Worm (Caenorhabditis elegans): ENCODE data around the gene mex-5.

DNA sequence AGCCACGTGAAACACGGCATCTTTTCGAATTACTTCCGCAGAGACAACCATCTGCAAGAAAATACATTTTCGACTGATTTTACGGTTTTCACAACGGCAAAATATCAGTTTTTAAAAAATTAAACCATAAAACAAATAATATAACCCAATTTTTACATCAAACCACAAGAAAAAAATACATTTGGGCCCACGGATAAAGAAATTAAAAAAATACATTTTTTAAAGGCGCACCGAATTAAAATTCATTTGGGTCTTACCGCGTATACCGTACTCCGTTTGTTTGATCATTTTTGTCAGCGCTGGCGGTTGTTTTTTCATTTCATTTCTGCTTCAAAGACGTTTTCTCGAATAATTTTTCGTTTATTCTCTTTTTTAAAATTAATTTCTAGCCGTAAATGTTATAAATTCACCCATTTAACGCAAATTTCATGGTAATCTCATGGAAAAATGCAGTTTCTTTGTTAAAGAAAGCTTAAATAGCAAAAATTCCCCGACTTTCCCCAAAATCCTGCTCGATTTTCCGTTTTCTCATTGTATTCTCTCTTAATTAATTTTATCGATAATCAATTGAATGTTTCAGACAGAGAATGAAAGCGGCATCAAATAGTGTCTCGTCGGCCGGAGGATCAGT lies at the start of gene mex-5, which contains the start of gene rec-8:
- TF ChIP-seq F10E7.11 (tag; optimal IDR thresholded peaks at IDR 0.05) = no peak
- peak; percentile 2 for TF ChIP-seq him-1 (tag; optimal IDR thresholded peaks at IDR 0.05)
- peak; percentile 75 for TF ChIP-seq lin-54 (GFP tag; optimal IDR thresholded peaks at IDR 0.05)
